Fruit fly (Drosophila melanogaster) S2 (cell line): ENCODE measurements around the gene chb.

Source experiments
- CG8478 ChIP-seq: fragments of >200 bp; optimal IDR thresholded peaks from 2 replicates; lab custom pipeline; 2018
- CTCF ChIP-seq, 2 experiments: fragments of >200 bp; optimal IDR thresholded peaks; 2 replicates each; lab custom pipeline; 2018

DNA sequence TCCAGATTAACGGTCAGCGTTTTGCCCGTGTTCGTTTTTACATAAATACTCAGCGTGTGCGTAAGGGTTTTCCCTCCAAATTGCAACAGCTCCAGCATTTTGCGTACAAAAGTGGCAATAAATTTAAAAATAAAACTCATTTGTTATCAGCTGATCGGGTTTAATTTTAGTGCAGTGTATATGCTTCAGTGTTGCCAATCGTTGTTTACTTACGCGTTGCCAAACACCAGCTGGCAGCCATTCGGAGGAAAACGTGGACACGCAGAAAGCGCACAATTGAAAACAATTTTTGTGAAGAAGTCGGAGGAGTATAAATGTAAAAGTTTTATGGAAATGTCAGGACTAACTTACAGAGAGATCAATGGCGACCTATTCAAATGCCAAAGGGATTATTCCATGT, 23.9 kb downstream of the chb start, which contains the start of the genes Targ3 and park:
- no peak for TF ChIP-seq CTCF (optimal IDR thresholded peaks at IDR 0.05; lab: Kevin White, UChicago)
- no peak for TF ChIP-seq CG8478
